Fruit fly (Drosophila melanogaster): Measurements from ENCODE around the gene FucT6.

The FucT6 gene

dm6 chrX:11714529-11715262, 4.9 kb upstream of the FucT6 start (continued):
- TF ChIP-seq B-H2 (GFP tag; optimal IDR thresholded peaks at IDR 0.05) = peak; percentile 39
- no peak for TF ChIP-seq HLHmδ (GFP tag; optimal IDR thresholded peaks at IDR 0.05)
- TF ChIP-seq dan (GFP tag; IDR thresholded peaks at IDR 0.05) = no peak
- peak; percentile 68 for TF ChIP-seq CG3847 (GFP tag; IDR thresholded peaks at IDR 0.05)
- TF ChIP-seq MTF-1 (GFP tag; optimal IDR thresholded peaks at IDR 0.05; ENCODE audit: borderline replicate concordance) = no peak
- 0 out of 2 replicates have a peak, but pooled peaks have one; percentile 2 for TF ChIP-seq CkIIα-i1 (GFP tag; IDR thresholded peaks at IDR 0.05)
- TF ChIP-seq hbn (GFP tag; IDR thresholded peaks at IDR 0.05; ENCODE audit: partially characterized antibody) = no peak
- peak; percentile 64 for TF ChIP-seq CG13424 (tag; optimal IDR thresholded peaks at IDR 0.05)
- TF ChIP-seq schlank (tag; optimal IDR thresholded peaks at IDR 0.05) = peak; percentile 64
- peak; percentile 55 for TF ChIP-seq her (GFP tag; optimal IDR thresholded peaks at IDR 0.05)
- TF ChIP-seq CG17186 (GFP tag; optimal IDR thresholded peaks at IDR 0.05) = no peak
- no peak for TF ChIP-seq CG12155 (GFP tag; optimal IDR thresholded peaks at IDR 0.05)
- TF ChIP-seq chinmo (GFP tag; IDR thresholded peaks at IDR 0.05; ENCODE audit: partially characterized antibody) = 0 out of 4 replicates have a peak, but pooled peaks have one; percentile 65
- no peak for TF ChIP-seq CG17328 (GFP tag; IDR thresholded peaks at IDR 0.05)
- TF ChIP-seq peb (GFP tag; IDR thresholded peaks at IDR 0.05) = 0 out of 2 replicates have a peak, but pooled peaks have one; percentile 21
- TF ChIP-seq CG4820 (GFP tag; optimal IDR thresholded peaks at IDR 0.05) = peak; percentile 100
- TF ChIP-seq bowl (GFP tag; IDR thresholded peaks at IDR 0.05) = peak; percentile 34; the same call in 1 of the 2 replicates
- TF ChIP-seq cad (GFP tag; optimal IDR thresholded peaks at IDR 0.05) = no peak
- TF ChIP-seq CG17612 (GFP tag; IDR thresholded peaks at IDR 0.05) = no peak
- peak; percentile 38; the same call in 1 of the 2 replicates for TF ChIP-seq CG14667 (GFP tag; IDR thresholded peaks at IDR 0.05)
- peak; percentile 71 for TF ChIP-seq CG18619 (GFP tag; optimal IDR thresholded peaks at IDR 0.05)
- TF ChIP-seq B-H1 (GFP tag; IDR thresholded peaks at IDR 0.05) = peak; percentile 46
- peak; percentile 58; the same call in 1 of the 2 replicates for TF ChIP-seq toy (GFP tag; IDR thresholded peaks at IDR 0.05)
- TF ChIP-seq CG10565 (GFP tag; optimal IDR thresholded peaks at IDR 0.05) = no peak
- peak; percentile 50 for TF ChIP-seq lilli (GFP tag; optimal IDR thresholded peaks at IDR 0.05)
- peak; percentile 56 for TF ChIP-seq CG1233 (GFP tag; optimal IDR thresholded peaks at IDR 0.05)
- TF ChIP-seq Nf-YC (tag; optimal IDR thresholded peaks at IDR 0.05) = peak; percentile 67
- no peak for TF ChIP-seq CG13624 (GFP tag; optimal IDR thresholded peaks at IDR 0.05)
- TF ChIP-seq CG4328 (GFP tag; optimal IDR thresholded peaks at IDR 0.05) = peak; percentile 39
- peak; percentile 29 for TF ChIP-seq D (optimal IDR thresholded peaks at IDR 0.05)
- peak; percentile 0 for TF ChIP-seq D (GFP tag; optimal IDR thresholded peaks at IDR 0.05)
- TF ChIP-seq Eip74EF (GFP tag; optimal IDR thresholded peaks at IDR 0.05) = peak in 1 of 2 experiments; percentile 46
- TF ChIP-seq CG12769 (tag; optimal IDR thresholded peaks at IDR 0.05) = peak; percentile 94
- TF ChIP-seq ci (GFP tag; IDR thresholded peaks at IDR 0.05) = peak; percentile 78
- TF ChIP-seq aop (GFP tag; IDR thresholded peaks at IDR 0.05) = 0 out of 2 replicates have a peak, but pooled peaks have one; percentile 2
- TF ChIP-seq CG9932 (GFP tag; IDR thresholded peaks at IDR 0.05) = peak; percentile 69
- peak; percentile 61 for TF ChIP-seq nmo (GFP tag; optimal IDR thresholded peaks at IDR 0.05)
- TF ChIP-seq jumu (GFP tag; optimal IDR thresholded peaks at IDR 0.05) = peak; percentile 87
- peak; percentile 14 for TF ChIP-seq vfl (GFP tag; optimal IDR thresholded peaks at IDR 0.05)
- TF ChIP-seq CTCF (GFP tag; optimal IDR thresholded peaks at IDR 0.05) = peak; percentile 84
- peak; percentile 62 for TF ChIP-seq CG6272 (GFP tag; IDR thresholded peaks at IDR 0.05)
- TF ChIP-seq bsh (GFP tag; optimal IDR thresholded peaks at IDR 0.05) = peak in 1 of 2 experiments; percentile 44
- peak; percentile 45 for TF ChIP-seq sug (tag; optimal IDR thresholded peaks at IDR 0.05)
- no peak for TF ChIP-seq nerfin-2 (GFP tag; IDR thresholded peaks at IDR 0.05; ENCODE audit: partially characterized antibody)
- TF ChIP-seq oc (tag; optimal IDR thresholded peaks at IDR 0.05) = peak; percentile 53
- peak; percentile 73 for TF ChIP-seq CG10543 (GFP tag; optimal IDR thresholded peaks at IDR 0.05)
- no peak for TF ChIP-seq crol (GFP tag; IDR thresholded peaks at IDR 0.05)
- TF ChIP-seq Blimp-1 (GFP tag; optimal IDR thresholded peaks at IDR 0.05) = peak; percentile 40
- peak; percentile 52 for TF ChIP-seq disco-r (GFP tag; optimal IDR thresholded peaks at IDR 0.05)

All from whole organism, embryonic.